Worm (Caenorhabditis elegans): ENCODE measurements around the gene pmt-1.

DNA sequence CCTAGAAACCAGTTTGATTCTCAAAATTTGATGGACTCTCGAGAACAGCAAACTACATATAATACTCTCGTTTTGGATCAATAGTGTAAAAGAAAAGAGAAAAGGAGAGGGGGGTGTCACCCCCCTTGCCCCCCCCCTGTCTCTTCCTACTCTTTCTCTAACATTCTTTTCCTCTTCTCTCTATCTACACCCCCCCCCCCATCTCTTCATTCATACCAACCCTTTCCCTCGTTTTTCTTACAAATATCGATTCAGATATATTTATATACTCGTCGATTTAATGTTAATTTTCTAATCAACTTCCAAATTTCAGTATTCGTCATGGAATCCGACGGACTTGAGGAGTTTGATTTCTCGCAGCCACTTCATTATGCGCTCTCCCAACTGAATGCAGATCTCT, 51.2 kb downstream of the pmt-1 start, which contains the start of gene EGAP2.1:
- no peak for TF ChIP-seq dao-5 (tag; optimal IDR thresholded peaks at IDR 0.05)
- TF ChIP-seq him-1 (tag; optimal IDR thresholded peaks at IDR 0.05), result no peak

Measured in whole organism, L4/young adult.